Worm (Caenorhabditis elegans) whole organism, L3 larva: Measurements from ENCODE around the gene fbxb-83.

Experiments
- R02D3.7 ChIP-seq: fragments of 150-350 bp; optimal IDR thresholded peaks from 2 replicates; lab custom pipeline; 2014; ENCODE audit warnings: missing biosample characterization, missing genetic modification characterization
- ZK546.5 ChIP-seq: sonication (generic microtip); optimal IDR thresholded peaks from 2 replicates; lab custom pipeline; 2017; ENCODE audit warnings: missing biosample characterization, missing genetic modification characterization
- aly-2 ChIP-seq: fragments of 150-350 bp; optimal IDR thresholded peaks from 2 replicates; lab custom pipeline; 2014; ENCODE audit warnings: missing biosample characterization, missing genetic modification characterization
- ama-1 ChIP-seq: fragments of 150-350 bp; optimal IDR thresholded peaks from 2 replicates; lab custom pipeline; 2018
- ceh-16 ChIP-seq: sonication (generic microtip); optimal IDR thresholded peaks from 2 replicates; lab custom pipeline; 2017; ENCODE audit warnings: missing biosample characterization, missing genetic modification characterization
- ceh-28 ChIP-seq: fragments of 150-350 bp; optimal IDR thresholded peaks from 2 replicates; lab custom pipeline; 2014; ENCODE audit warnings: missing biosample characterization, missing genetic modification reagents, missing genetic modification characterization
- ceh-82 ChIP-seq: fragments of 150-350 bp; optimal IDR thresholded peaks from 2 replicates; lab custom pipeline; 2014; ENCODE audit warnings: missing biosample characterization, missing genetic modification characterization
- ceh-9 ChIP-seq: sonication (generic microtip); optimal IDR thresholded peaks from 2 replicates; lab custom pipeline; 2018; ENCODE audit warnings: missing biosample characterization, missing genetic modification characterization
- daf-12 ChIP-seq: fragments of 150-350 bp; optimal IDR thresholded peaks from 2 replicates; lab custom pipeline; 2014; ENCODE audit warnings: missing biosample characterization, missing genetic modification reagents, missing genetic modification characterization
- egl-27 ChIP-seq: sonication (generic microtip); optimal IDR thresholded peaks from 4 replicates; lab custom pipeline; 2017; ENCODE audit warnings: missing biosample characterization, missing genetic modification reagents, missing genetic modification characterization
- egl-5 ChIP-seq: fragments of 150-350 bp; optimal IDR thresholded peaks from 2 replicates; lab custom pipeline; 2017; ENCODE audit warnings: missing biosample characterization, missing genetic modification reagents, missing genetic modification characterization, inconsistent platforms
- elt-1 ChIP-seq: fragments of 150-350 bp; optimal IDR thresholded peaks from 2 replicates; lab custom pipeline; 2014; ENCODE audit warnings: missing biosample characterization, missing genetic modification characterization
- elt-2 ChIP-seq: sonication (generic microtip); optimal IDR thresholded peaks from 2 replicates; lab custom pipeline; 2016; ENCODE audit warnings: missing genetic modification reagents, mild to moderate bottlenecking, missing genetic modification characterization, missing compliant biosample characterization
- elt-3 ChIP-seq, 3 experiments: fragments of 150-350 bp in 1 of 3; sonication (generic microtip) in 2 of 3; optimal IDR thresholded peaks; 2 replicates in 2 of 3; 4 replicates in 1 of 3; lab custom pipeline; 2014 to 2017; ENCODE audit warnings: missing biosample characterization in 3 of 3, missing genetic modification characterization in 3 of 3
- eor-1 ChIP-seq, 2 experiments: fragments of 150-350 bp; optimal IDR thresholded peaks; 2 replicates each; lab custom pipeline; 2014 to 2018; ENCODE audit warnings: missing biosample characterization in 2 of 2, missing genetic modification characterization in 2 of 2
- fkh-10 ChIP-seq: sonication (generic microtip); optimal IDR thresholded peaks from 2 replicates; lab custom pipeline; 2017; ENCODE audit warnings: missing biosample characterization, missing genetic modification reagents, missing genetic modification characterization
- fkh-2 ChIP-seq: fragments of 150-350 bp; optimal IDR thresholded peaks from 2 replicates; lab custom pipeline; 2014; ENCODE audit warnings: missing biosample characterization, missing genetic modification reagents, missing genetic modification characterization
- fos-1 ChIP-seq: fragments of 150-350 bp; optimal IDR thresholded peaks from 2 replicates; lab custom pipeline; 2014; ENCODE audit warnings: missing biosample characterization, missing genetic modification characterization
- hmg-11 ChIP-seq: sonication (generic microtip); optimal IDR thresholded peaks from 2 replicates; lab custom pipeline; 2016; ENCODE audit warnings: missing genetic modification characterization, missing compliant biosample characterization
- jun-1 ChIP-seq: fragments of 150-350 bp; optimal IDR thresholded peaks from 2 replicates; lab custom pipeline; 2014; ENCODE audit warnings: missing biosample characterization, missing genetic modification reagents, missing genetic modification characterization
- lin-15B ChIP-seq: fragments of 150-350 bp; optimal IDR thresholded peaks from 2 replicates; lab custom pipeline; 2014; ENCODE audit warnings: missing biosample characterization, missing genetic modification characterization
- lsy-12 ChIP-seq: sonication (generic microtip); optimal IDR thresholded peaks from 2 replicates; lab custom pipeline; 2016; ENCODE audit warnings: mild to moderate bottlenecking, missing genetic modification characterization, missing compliant biosample characterization
- mml-1 ChIP-seq: fragments of 150-350 bp; sonication (generic microtip); optimal IDR thresholded peaks from 3 replicates; lab custom pipeline; 2014; ENCODE audit warnings: missing biosample characterization, missing genetic modification characterization
- nfya-1 ChIP-seq: sonication (generic microtip); optimal IDR thresholded peaks from 2 replicates; lab custom pipeline; 2017; ENCODE audit warnings: missing genetic modification characterization, mild to moderate bottlenecking, missing compliant biosample characterization, antibody characterized with exemption, moderate library complexity; ENCODE audit not compliant: insufficient read depth
- nhr-11 ChIP-seq: fragments of 150-350 bp; optimal IDR thresholded peaks from 2 replicates; lab custom pipeline; 2014; ENCODE audit warnings: missing biosample characterization, missing genetic modification characterization
- nhr-12 ChIP-seq: fragments of 150-350 bp; optimal IDR thresholded peaks from 2 replicates; lab custom pipeline; 2014; ENCODE audit warnings: missing biosample characterization, missing genetic modification characterization
- nhr-23 ChIP-seq: fragments of 150-350 bp; optimal IDR thresholded peaks from 2 replicates; lab custom pipeline; 2014; ENCODE audit warnings: missing biosample characterization, missing genetic modification reagents, missing genetic modification characterization
- nhr-237 ChIP-seq: fragments of 150-350 bp; optimal IDR thresholded peaks from 2 replicates; lab custom pipeline; 2014; ENCODE audit warnings: missing biosample characterization, missing genetic modification characterization
- nhr-25 ChIP-seq: sonication (generic microtip); optimal IDR thresholded peaks from 2 replicates; lab custom pipeline; 2017; ENCODE audit warnings: missing biosample characterization, missing genetic modification characterization
- nhr-28 ChIP-seq: fragments of 150-350 bp; optimal IDR thresholded peaks from 2 replicates; lab custom pipeline; 2014; ENCODE audit warnings: missing biosample characterization, missing genetic modification characterization
- nhr-43 ChIP-seq: sonication (generic microtip); optimal IDR thresholded peaks from 2 replicates; lab custom pipeline; 2016; ENCODE audit warnings: mild to moderate bottlenecking, missing genetic modification characterization, missing compliant biosample characterization; ENCODE audit not compliant: poor library complexity, severe bottlenecking
- nhr-67 ChIP-seq: fragments of 150-350 bp; optimal IDR thresholded peaks from 2 replicates; lab custom pipeline; 2014; ENCODE audit warnings: missing biosample characterization, missing genetic modification characterization
- nhr-77 ChIP-seq: fragments of 150-350 bp; optimal IDR thresholded peaks from 2 replicates; lab custom pipeline; 2014; ENCODE audit warnings: missing biosample characterization, missing genetic modification characterization
- pha-4 ChIP-seq: fragments of 150-350 bp; optimal IDR thresholded peaks from 2 replicates; lab custom pipeline; 2014; ENCODE audit warnings: missing biosample characterization, missing genetic modification reagents, missing genetic modification characterization
- pqm-1 ChIP-seq: fragments of 150-350 bp; optimal IDR thresholded peaks from 2 replicates; lab custom pipeline; 2017; ENCODE audit warnings: missing biosample characterization, missing genetic modification characterization, inconsistent platforms
- skn-1 ChIP-seq: fragments of 150-350 bp; optimal IDR thresholded peaks from 2 replicates; lab custom pipeline; 2014; ENCODE audit warnings: missing biosample characterization, missing genetic modification characterization
- tbx-2 ChIP-seq: sonication (generic microtip); optimal IDR thresholded peaks from 2 replicates; lab custom pipeline; 2016; ENCODE audit warnings: mild to moderate bottlenecking, missing genetic modification characterization, missing compliant biosample characterization
- unc-62 ChIP-seq: fragments of 150-350 bp; sonication (generic microtip); optimal IDR thresholded peaks from 4 replicates; lab custom pipeline; 2014; ENCODE audit warnings: missing biosample characterization, missing genetic modification reagents, missing genetic modification characterization
- zag-1 ChIP-seq: fragments of 150-350 bp; optimal IDR thresholded peaks from 2 replicates; lab custom pipeline; 2014; ENCODE audit warnings: missing biosample characterization, missing genetic modification characterization
- ztf-11 ChIP-seq: fragments of 150-350 bp; optimal IDR thresholded peaks from 2 replicates; lab custom pipeline; 2014; ENCODE audit warnings: missing biosample characterization, missing genetic modification characterization
- ztf-4 ChIP-seq: fragments of 150-350 bp; optimal IDR thresholded peaks from 2 replicates; lab custom pipeline; 2014; ENCODE audit warnings: missing biosample characterization, missing genetic modification characterization

The fbxb-83 gene

ce11 chrIII:156645-157044, 11.6 kb upstream of the fbxb-83 start, which contains the start of the genes zig-13 and ver-1:
Gene zig-13 (minus strand): TSS chrIII:156745.
Gene ver-1 (plus strand): TSS chrIII:156824.
- TF ChIP-seq R02D3.7 (tag; lab: Kevin White, UChicago) (no peak), ceh-16 (tag; lab: Kevin White, UChicago) (no peak), ceh-82 (tag; lab: Kevin White, UChicago) (no peak), aly-2 (tag; lab: Kevin White, UChicago) (no peak), skn-1 (tag; lab: Kevin White, UChicago) (no peak), daf-12 (tag; lab: Kevin White, UChicago) (no peak), ztf-11 (tag; lab: Kevin White, UChicago) (no peak), elt-2 (tag; lab: Kevin White, UChicago) (no peak), nhr-77 (tag; lab: Kevin White, UChicago) (no peak), lsy-12 (tag; lab: Kevin White, UChicago) (no peak), fkh-2 (tag; lab: Kevin White, UChicago) (no peak), ama-1 (lab: Kevin White, UChicago) (no peak), nhr-25 (no peak), zag-1 (no peak), nfya-1 (tag; lab: Kevin White, UChicago) (no peak), egl-5 (tag; lab: Kevin White, UChicago) (no peak), elt-3 (tag; optimal IDR thresholded peaks at IDR 0.05; lab: Kevin White, UChicago) (no peak)

- TF ChIP-seq fos-1 (tag; lab: Kevin White, UChicago) (peak; percentile 45), ztf-4 (no peak), nhr-23 (no peak), nhr-12 (no peak), nhr-28 (tag; lab: Kevin White, UChicago) (no peak), nhr-77 (tag; lab: Kevin White, UChicago) (no peak), tbx-2 (tag; lab: Kevin White, UChicago) (no peak), mml-1 (tag; lab: Kevin White, UChicago) (no peak), egl-5 (tag; lab: Kevin White, UChicago) (no peak), nhr-11 (tag; lab: Kevin White, UChicago) (no peak), pqm-1 (tag; lab: Kevin White, UChicago) (peak; percentile 100), elt-2 (tag; lab: Kevin White, UChicago) (peak; percentile 100), nhr-67 (tag; lab: Kevin White, UChicago) (no peak), fkh-2 (tag; lab: Kevin White, UChicago) (no peak), eor-1 (tag; optimal IDR thresholded peaks at IDR 0.05; lab: Kevin White, UChicago) (no peak), elt-1 (tag; lab: Kevin White, UChicago) (no peak), ceh-82 (tag; lab: Kevin White, UChicago) (no peak), skn-1 (tag; lab: Kevin White, UChicago) (peak; percentile 26), egl-27 (peak; percentile 81), ceh-28 (tag; lab: Kevin White, UChicago) (no peak), lin-15B (no peak), pha-4 (no peak), nhr-237 (no peak), nhr-43 (tag; lab: Kevin White, UChicago) (no peak), nhr-25 (no peak), unc-62 (no peak), aly-2 (tag; lab: Kevin White, UChicago) (no peak), ZK546.5 (no peak), elt-3 (tag; optimal IDR thresholded peaks at IDR 0.05; lab: Kevin White, UChicago) (peak in 2 of 3 experiments; percentile 1 to 56), ceh-16 (tag; lab: Kevin White, UChicago) (no peak), jun-1 (tag; lab: Kevin White, UChicago) (peak; percentile 98), lsy-12 (tag; lab: Kevin White, UChicago) (no peak), ama-1 (lab: Kevin White, UChicago) (no peak)
These were observed 9.2 kb upstream of the fbxb-83 start for ce11 chrIII:154168-154567.

- no peak for TF ChIP-seq tbx-2 (tag; lab: Kevin White, UChicago)
- no peak for TF ChIP-seq hmg-11 (tag; lab: Kevin White, UChicago)
- no peak for TF ChIP-seq nhr-23
- TF ChIP-seq nhr-43 (tag; lab: Kevin White, UChicago) = no peak
- TF ChIP-seq ama-1 (lab: Kevin White, UChicago) = no peak
- no peak for TF ChIP-seq fkh-10
- TF ChIP-seq fkh-2 (tag; lab: Kevin White, UChicago) = no peak
- no peak for TF ChIP-seq ceh-9 (tag; lab: Kevin White, UChicago)
These were observed 6.1 kb upstream of the fbxb-83 start for ce11 chrIII:151084-151483.
